Fruit fly (Drosophila melanogaster) whole organism, embryonic: ENCODE results near the gene put.

Source experiments
- Asciz ChIP-seq: fragments of 200-800 bp; sonication (Bioruptor generic); optimal IDR thresholded peaks from 2 replicates; lab custom pipeline; 2017; ENCODE audit warnings: missing biosample characterization, mild to moderate bottlenecking, missing genetic modification characterization, missing genetic modification reagents
- CG11560 ChIP-seq: fragments of 200-800 bp; sonication (Bioruptor generic); IDR thresholded peaks from 3 replicates; pipeline ENCODE4 v1.3.6; 2022; ENCODE audit warnings: missing biosample characterization, missing genetic modification characterization
- CG12769 ChIP-seq: fragments of 200-800 bp; sonication (Bioruptor generic); optimal IDR thresholded peaks from 2 replicates; lab custom pipeline; 2019; ENCODE audit warnings: missing biosample characterization, mild to moderate bottlenecking, missing genetic modification characterization, moderate library complexity
- CG12942 ChIP-seq: fragments of 200-800 bp; sonication (Bioruptor generic); optimal IDR thresholded peaks from 3 replicates; lab custom pipeline; 2016; ENCODE audit warnings: missing biosample characterization, missing genetic modification characterization
- CG15073 ChIP-seq: fragments of 200-800 bp; sonication (Bioruptor generic); optimal IDR thresholded peaks from 2 replicates; lab custom pipeline; 2016; ENCODE audit warnings: missing biosample characterization, missing genetic modification characterization
- CG15269 ChIP-seq: fragments of 200-800 bp; sonication (Bioruptor generic); optimal IDR thresholded peaks from 2 replicates; lab custom pipeline; 2018; ENCODE audit warnings: missing biosample characterization, mild to moderate bottlenecking, missing genetic modification characterization, moderate library complexity
- CG15696 ChIP-seq: fragments of 200-800 bp; sonication (Bioruptor generic); optimal IDR thresholded peaks from 2 replicates; lab custom pipeline; 2019; ENCODE audit warnings: missing biosample characterization, mild to moderate bottlenecking, missing genetic modification characterization, moderate library complexity
- CG1603 ChIP-seq: fragments of 200-800 bp; sonication (Bioruptor generic); optimal IDR thresholded peaks from 2 replicates; lab custom pipeline; 2019; ENCODE audit warnings: missing biosample characterization, mild to moderate bottlenecking, missing genetic modification characterization, moderate library complexity
- CG17328 ChIP-seq: fragments of 200-800 bp; sonication (Bioruptor generic); IDR thresholded peaks from 2 replicates; pipeline ENCODE4 v1.3.6; 2022; ENCODE audit warnings: missing biosample characterization, missing genetic modification characterization
- CG17385 ChIP-seq: fragments of 200-800 bp; sonication (Bioruptor generic); optimal IDR thresholded peaks from 3 replicates; lab custom pipeline; 2018; ENCODE audit warnings: missing biosample characterization, mild to moderate bottlenecking, missing genetic modification characterization
- CG17829 ChIP-seq: fragments of 200-800 bp; optimal IDR thresholded peaks from 2 replicates; lab custom pipeline; 2019; ENCODE audit warnings: missing biosample characterization, mild to moderate bottlenecking, missing genetic modification characterization, moderate library complexity
- CG1792 ChIP-seq: fragments of 200-800 bp; sonication (Bioruptor generic); optimal IDR thresholded peaks from 2 replicates; lab custom pipeline; 2016; ENCODE audit warnings: missing biosample characterization, missing genetic modification characterization
- CG3995 ChIP-seq: fragments of 200-800 bp; sonication (Bioruptor generic); optimal IDR thresholded peaks from 3 replicates; lab custom pipeline; 2016; ENCODE audit warnings: missing biosample characterization, missing genetic modification characterization
- CG43689 ChIP-seq: fragments of 200-800 bp; sonication (Bioruptor generic); IDR thresholded peaks from 2 replicates; pipeline ENCODE4 v1.3.6; 2022; ENCODE audit warnings: missing biosample characterization, missing genetic modification characterization
- CG5180 ChIP-seq: fragments of 200-800 bp; sonication (Bioruptor generic); optimal IDR thresholded peaks from 3 replicates; lab custom pipeline; 2017; ENCODE audit warnings: missing biosample characterization, missing genetic modification characterization, mild to moderate bottlenecking, moderate library complexity, missing genetic modification reagents
- CG6254 ChIP-seq: fragments of 200-800 bp; sonication (Bioruptor generic); optimal IDR thresholded peaks from 3 replicates; lab custom pipeline; 2017; ENCODE audit warnings: mild to moderate bottlenecking, missing biosample characterization, missing genetic modification reagents, missing genetic modification characterization
- CG6654 ChIP-seq: fragments of 200-800 bp; sonication (Bioruptor generic); optimal IDR thresholded peaks from 2 replicates; lab custom pipeline; 2017; ENCODE audit warnings: missing biosample characterization, mild to moderate bottlenecking, missing genetic modification characterization
- CG6791 ChIP-seq: fragments of 200-800 bp; sonication (Bioruptor generic); IDR thresholded peaks from 3 replicates; pipeline ENCODE4 v1.3.6; 2022; ENCODE audit warnings: missing biosample characterization, missing genetic modification characterization; ENCODE audit not compliant: partially characterized antibody
- CG7963 ChIP-seq: fragments of 200-800 bp; sonication (Bioruptor generic); IDR thresholded peaks from 3 replicates; pipeline ENCODE4 v1.3.6; 2022; ENCODE audit warnings: missing biosample characterization, missing genetic modification characterization; ENCODE audit not compliant: partially characterized antibody
- CG9215 ChIP-seq: fragments of 200-800 bp; sonication (Bioruptor generic); IDR thresholded peaks from 2 replicates; pipeline ENCODE4 v1.3.6; 2022; ENCODE audit warnings: missing biosample characterization, missing genetic modification characterization
- CG9797 ChIP-seq: fragments of 200-800 bp; sonication (Bioruptor generic); optimal IDR thresholded peaks from 3 replicates; lab custom pipeline; 2018; ENCODE audit warnings: missing biosample characterization, mild to moderate bottlenecking, missing genetic modification characterization
- Camta ChIP-seq: fragments of 200-800 bp; sonication (Bioruptor generic); optimal IDR thresholded peaks from 2 replicates; lab custom pipeline; 2016; ENCODE audit warnings: missing biosample characterization, missing genetic modification characterization
- D ChIP-seq, 2 experiments: fragments of 200-800 bp in 1 of 2; fragments of >200 bp in 1 of 2; sonication (Bioruptor generic) in 1 of 2; optimal IDR thresholded peaks; 2 replicates in 1 of 2; 3 replicates in 1 of 2; lab custom pipeline; 2017; ENCODE audit warnings: mild to moderate bottlenecking in 1 of 2, missing biosample characterization in 1 of 2, missing genetic modification characterization in 1 of 2, missing genetic modification reagents in 1 of 2
- Ets97D ChIP-seq: fragments of 200-800 bp; sonication (Bioruptor generic); optimal IDR thresholded peaks from 3 replicates; lab custom pipeline; 2016; ENCODE audit warnings: missing biosample characterization, missing genetic modification characterization
- GATAe ChIP-seq: fragments of 200-800 bp; sonication (Bioruptor generic); conservative IDR thresholded peaks from 2 replicates; pipeline ENCODE4 v1.3.6; 2022; ENCODE audit warnings: missing biosample characterization, missing genetic modification characterization
- Hand ChIP-seq: fragments of 200-800 bp; sonication (Bioruptor generic); optimal IDR thresholded peaks from 2 replicates; lab custom pipeline; 2017; ENCODE audit warnings: mild to moderate bottlenecking, missing biosample characterization, missing genetic modification reagents, missing genetic modification characterization
- Med ChIP-seq: fragments of 200-800 bp; sonication (Bioruptor generic); peaks from one replicate; lab custom pipeline; 2016; ENCODE audit warnings: missing biosample characterization, missing genetic modification characterization, mild to moderate bottlenecking, inconsistent platforms, moderate library complexity
- Meics ChIP-seq: fragments of 200-800 bp; sonication (Bioruptor generic); optimal IDR thresholded peaks from 2 replicates; lab custom pipeline; 2017; ENCODE audit warnings: missing biosample characterization, mild to moderate bottlenecking, missing genetic modification characterization
- NfI ChIP-seq: fragments of 200-800 bp; sonication (Bioruptor generic); optimal IDR thresholded peaks from 3 replicates; lab custom pipeline; 2018; ENCODE audit warnings: missing biosample characterization, mild to moderate bottlenecking, missing genetic modification characterization, moderate library complexity
- PHDP ChIP-seq: fragments of 200-800 bp; sonication (Bioruptor generic); optimal IDR thresholded peaks from 3 replicates; lab custom pipeline; 2018; ENCODE audit warnings: missing biosample characterization, mild to moderate bottlenecking, missing genetic modification characterization, moderate library complexity
- Sry-β ChIP-seq: fragments of 200-800 bp; sonication (Bioruptor generic); optimal IDR thresholded peaks from 2 replicates; lab custom pipeline; 2018; ENCODE audit warnings: missing biosample characterization, mild to moderate bottlenecking, missing genetic modification characterization, moderate library complexity
- crp ChIP-seq, 2 experiments: fragments of 200-800 bp; sonication (Bioruptor generic); optimal IDR thresholded peaks; 2 replicates in 1 of 2; 3 replicates in 1 of 2; lab custom pipeline; 2017; ENCODE audit warnings: missing biosample characterization in 2 of 2, missing genetic modification characterization in 2 of 2, mild to moderate bottlenecking in 1 of 2, moderate library complexity in 1 of 2
- da ChIP-seq: fragments of 200-800 bp; sonication (Bioruptor generic); optimal IDR thresholded peaks from 2 replicates; lab custom pipeline; 2016; ENCODE audit warnings: missing biosample characterization, missing genetic modification characterization
- dan ChIP-seq: fragments of 200-800 bp; sonication (Bioruptor generic); IDR thresholded peaks from 2 replicates; pipeline ENCODE4 v1.3.6; 2022; ENCODE audit warnings: missing biosample characterization, missing genetic modification characterization
- exex ChIP-seq: fragments of 200-800 bp; sonication (Bioruptor generic); optimal IDR thresholded peaks from 4 replicates; lab custom pipeline; 2018; ENCODE audit warnings: missing biosample characterization, mild to moderate bottlenecking, missing genetic modification characterization, moderate library complexity
- fd3F ChIP-seq: fragments of 200-800 bp; sonication (Bioruptor generic); optimal IDR thresholded peaks from 2 replicates; lab custom pipeline; 2018; ENCODE audit warnings: missing biosample characterization, mild to moderate bottlenecking, missing genetic modification characterization, moderate library complexity
- gsb-n ChIP-seq: fragments of 200-800 bp; sonication (Bioruptor generic); optimal IDR thresholded peaks from 3 replicates; lab custom pipeline; 2018; ENCODE audit warnings: missing biosample characterization, mild to moderate bottlenecking, missing genetic modification characterization
- ham ChIP-seq: fragments of 200-800 bp; sonication (Bioruptor generic); IDR thresholded peaks from 2 replicates; pipeline ENCODE4 v1.3.6; 2022; ENCODE audit warnings: missing biosample characterization, missing genetic modification characterization
- knrl ChIP-seq: fragments of 200-800 bp; sonication (Bioruptor generic); IDR thresholded peaks from 3 replicates; pipeline ENCODE4 v1.3.6; 2022; ENCODE audit warnings: missing biosample characterization, missing genetic modification characterization; ENCODE audit not compliant: partially characterized antibody
- onecut ChIP-seq: fragments of 200-800 bp; sonication (Bioruptor generic); IDR thresholded peaks from 2 replicates; pipeline ENCODE4 v1.3.6; 2022; ENCODE audit warnings: missing biosample characterization, missing genetic modification characterization
- pan ChIP-seq, 4 experiments: fragments of >200 bp in 3 of 4; fragments of 200-800 bp in 1 of 4; sonication (Bioruptor generic) in 1 of 4; optimal IDR thresholded peaks in 3 of 4; IDR thresholded peaks in 1 of 4; 2 replicates each; pipeline versions ENCODE4 v1.3.6 to Lab custom; 2017 to 2022; ENCODE audit warnings: missing biosample characterization in 2 of 4, missing genetic modification characterization in 2 of 4, mixed read lengths in 1 of 4
- salm ChIP-seq: fragments of 200-800 bp; sonication (Bioruptor generic); optimal IDR thresholded peaks from 2 replicates; lab custom pipeline; 2018; ENCODE audit warnings: missing biosample characterization, mild to moderate bottlenecking, missing genetic modification characterization
- sens-2 ChIP-seq: fragments of 200-800 bp; sonication (Bioruptor generic); IDR thresholded peaks from 2 replicates; pipeline ENCODE4 v1.3.6; 2022; ENCODE audit warnings: missing biosample characterization, missing genetic modification characterization
- shn ChIP-seq: fragments of 200-800 bp; sonication (Bioruptor generic); optimal IDR thresholded peaks from 3 replicates; lab custom pipeline; 2016; ENCODE audit warnings: missing biosample characterization, missing genetic modification characterization
- tin ChIP-seq: fragments of 200-800 bp; sonication (Bioruptor generic); optimal IDR thresholded peaks from 3 replicates; lab custom pipeline; 2016; ENCODE audit warnings: missing biosample characterization, missing genetic modification characterization
- tx ChIP-seq: fragments of 200-800 bp; sonication (Bioruptor generic); optimal IDR thresholded peaks from 2 replicates; lab custom pipeline; 2016; ENCODE audit warnings: missing biosample characterization, missing genetic modification characterization
- zfh1 ChIP-seq: fragments of 200-800 bp; sonication (Bioruptor generic); IDR thresholded peaks from 3 replicates; pipeline ENCODE4 v1.3.6; 2022; ENCODE audit warnings: missing biosample characterization, missing genetic modification characterization

The put gene

DNA sequence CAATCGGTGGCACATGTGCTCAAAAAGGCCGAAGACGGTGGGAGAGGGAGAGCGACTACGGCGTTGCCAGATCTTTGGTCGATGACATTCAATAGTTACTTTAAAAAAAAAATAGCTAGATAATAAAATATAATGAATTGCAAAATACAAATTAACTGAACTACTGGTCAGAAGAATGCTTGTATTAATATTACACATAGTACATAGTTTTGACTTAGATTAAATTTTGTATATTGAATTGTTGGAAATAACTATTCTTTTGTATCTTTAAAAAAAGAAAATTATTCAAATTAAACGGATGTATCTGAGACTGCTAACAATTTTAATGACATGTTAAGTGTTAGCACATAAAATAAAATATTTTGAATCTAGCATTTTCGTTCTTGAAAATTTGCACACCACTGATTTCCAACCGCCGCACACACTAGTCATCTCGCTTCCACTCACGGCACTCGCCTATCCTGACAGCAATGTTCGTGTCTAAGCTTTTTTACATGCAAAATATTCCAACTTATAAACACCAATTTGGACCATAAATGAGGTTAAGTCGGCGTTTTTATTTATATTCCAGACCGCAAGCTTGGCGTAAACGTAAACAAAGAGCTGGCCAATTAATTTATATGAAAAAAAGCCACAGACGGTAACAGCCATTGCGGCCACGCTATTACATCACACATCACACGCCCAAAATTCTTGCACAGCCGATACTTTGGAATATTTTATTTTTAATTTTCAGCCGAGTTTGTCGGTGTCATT, 50.4 kb downstream of the put start (continued):
- TF ChIP-seq CG12942 (GFP tag; lab: Kevin White, UChicago) (peak; percentile 51), crp (GFP tag; optimal IDR thresholded peaks at IDR 0.05; lab: Kevin White, UChicago) (peak in 1 of 2 experiments; percentile 45), knrl (GFP tag; lab: Robert Waterston, UW) (no peak), CG43689 (GFP tag; lab: Robert Waterston, UW) (no peak), CG6254 (peak; percentile 30), D (optimal IDR thresholded peaks at IDR 0.05; lab: Kevin White, UChicago) (no peak), D (GFP tag; optimal IDR thresholded peaks at IDR 0.05; lab: Kevin White, UChicago) (peak; percentile 44), CG17328 (GFP tag; lab: Robert Waterston, UW) (no peak; the same call in 1 of the 2 replicates), GATAe (no peak), Camta (GFP tag; lab: Kevin White, UChicago) (peak; percentile 70), CG15696 (tag; lab: Kevin White, UChicago) (peak; percentile 74), gsb-n (tag; lab: Kevin White, UChicago) (peak; percentile 63), CG12769 (tag; lab: Kevin White, UChicago) (no peak), CG1603 (tag; lab: Kevin White, UChicago) (peak; percentile 16), CG5180 (GFP tag; lab: Kevin White, UChicago) (peak; percentile 25), tx (no peak), zfh1 (GFP tag; lab: Robert Waterston, UW) (peak; percentile 53; the same call in 2 of the 3 replicates), CG6654 (peak; percentile 33), sens-2 (GFP tag; lab: Robert Waterston, UW) (0 out of 2 replicates have a peak, but pooled peaks have one; percentile 16), ham (GFP tag; lab: Robert Waterston, UW) (no peak), CG3995 (GFP tag; lab: Kevin White, UChicago) (peak; percentile 46), Ets97D (no peak), pan (optimal IDR thresholded peaks at IDR 0.05; lab: Kevin White, UChicago) (no peak), pan (GFP tag; optimal IDR thresholded peaks at IDR 0.05 in 1 of 2, IDR thresholded peaks at IDR 0.05 in 1 of 2) (peak in 1 of 2 experiments; percentile 52), Med (peak; percentile 79), tin (peak; percentile 66), CG11560 (tag; lab: Robert Waterston, UW) (0 out of 3 replicates have a peak, but pooled peaks have one; percentile 48), CG6791 (no peak), dan (GFP tag; lab: Robert Waterston, UW) (no peak), CG17385 (GFP tag; lab: Kevin White, UChicago) (peak; percentile 58), PHDP (tag; lab: Kevin White, UChicago) (peak; percentile 75), Sry-β (peak; percentile 86), CG9797 (GFP tag; lab: Kevin White, UChicago) (no peak), CG7963 (GFP tag; lab: Robert Waterston, UW) (no peak), Meics (peak; percentile 86), exex (tag; lab: Kevin White, UChicago) (peak; percentile 27), da (peak; percentile 8), CG15269 (peak; percentile 82), CG1792 (GFP tag; lab: Kevin White, UChicago) (peak; percentile 22), NfI (GFP tag; lab: Kevin White, UChicago) (peak; percentile 58), onecut (peak; percentile 36), fd3F (peak; percentile 70), shn (GFP tag; lab: Kevin White, UChicago) (peak; percentile 29), Asciz (peak; percentile 54), CG17829 (tag; lab: Kevin White, UChicago) (peak; percentile 69), salm (tag; lab: Kevin White, UChicago) (no peak), CG15073 (GFP tag; lab: Kevin White, UChicago) (no peak), Hand (peak; percentile 16), CG9215 (peak; percentile 52; the same call in 1 of the 2 replicates)
